Fruit fly (Drosophila melanogaster): ENCODE measurements around the gene lost.

The lost gene

DNA sequence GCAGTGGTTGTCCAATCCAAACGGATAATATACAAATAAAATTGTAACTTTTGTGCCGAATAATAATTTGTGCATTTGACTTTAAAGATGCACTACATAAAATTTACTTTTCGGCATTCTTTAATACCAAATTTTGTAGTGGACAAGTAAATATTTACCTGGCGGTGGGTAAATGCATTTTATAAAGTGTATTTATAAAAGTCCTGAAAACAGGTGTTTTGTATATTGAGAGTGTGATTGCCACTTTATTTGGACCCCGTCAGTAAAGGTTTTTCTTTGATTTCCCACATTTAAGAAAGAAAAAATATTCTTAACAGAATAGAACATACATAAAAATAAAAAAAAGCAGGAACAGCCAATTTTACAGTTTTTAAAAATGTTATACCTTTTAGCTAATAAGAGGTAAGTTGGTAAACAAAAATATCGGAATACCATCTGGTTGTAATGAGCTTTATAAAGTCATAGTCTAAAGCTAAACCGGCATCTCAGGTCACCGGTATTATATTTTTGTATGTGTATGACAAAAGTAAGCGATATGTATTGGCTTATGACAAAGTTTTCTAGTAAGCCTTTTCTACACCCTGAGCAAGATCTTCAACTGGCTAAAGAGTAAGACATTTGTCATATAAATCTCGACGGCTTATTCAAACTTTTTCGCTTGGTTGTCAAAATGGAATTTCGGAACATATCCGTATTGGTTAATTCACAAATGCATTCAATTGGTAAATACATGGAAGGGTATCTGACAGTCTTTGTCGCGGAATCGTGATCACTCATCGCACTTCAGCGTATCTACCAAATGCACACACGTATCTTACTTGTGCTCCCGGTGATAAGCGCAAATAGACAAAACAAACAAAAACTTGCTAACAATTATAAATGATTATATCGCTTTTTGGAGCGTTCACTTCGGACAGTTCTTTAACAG is 8.0 kb upstream of the lost start (continued):
- TF ChIP-seq dysf (GFP tag; IDR thresholded peaks at IDR 0.05), result peak; percentile 94
- peak; percentile 91 for TF ChIP-seq CG11695 (GFP tag; IDR thresholded peaks at IDR 0.05)
- no peak for TF ChIP-seq Jarid2 (GFP tag; optimal IDR thresholded peaks at IDR 0.05)
- TF ChIP-seq ap (GFP tag; IDR thresholded peaks at IDR 0.05), result peak; percentile 78
- no peak for TF ChIP-seq zen2 (GFP tag; IDR thresholded peaks at IDR 0.05; ENCODE audit: partially characterized antibody)
- TF ChIP-seq jumu (GFP tag; optimal IDR thresholded peaks at IDR 0.05), result peak; percentile 69
- TF ChIP-seq H15 (GFP tag; IDR thresholded peaks at IDR 0.05), result peak; percentile 86
- TF ChIP-seq p53 (GFP tag; optimal IDR thresholded peaks at IDR 0.05), result peak; percentile 49
- peak; percentile 76 for TF ChIP-seq nerfin-1 (tag; optimal IDR thresholded peaks at IDR 0.05)
- no peak; the same call in 1 of the 2 replicates for TF ChIP-seq CG9215 (GFP tag; IDR thresholded peaks at IDR 0.05)
- peak; percentile 77 for TF ChIP-seq CG11247 (GFP tag; IDR thresholded peaks at IDR 0.05)
- peak; percentile 90 for TF ChIP-seq Rfx (GFP tag; IDR thresholded peaks at IDR 0.05)
- peak; percentile 72; the same call in 1 of the 2 replicates for TF ChIP-seq Awh (GFP tag; IDR thresholded peaks at IDR 0.05)
- TF ChIP-seq lola (GFP tag; optimal IDR thresholded peaks at IDR 0.05), result peak in 1 of 3 experiments; percentile 51
- TF ChIP-seq Adf1 (GFP tag; IDR thresholded peaks at IDR 0.05), result peak; percentile 53
- TF ChIP-seq Bteb2 (GFP tag; optimal IDR thresholded peaks at IDR 0.05), result peak; percentile 80
- no peak for TF ChIP-seq Dfd (GFP tag; optimal IDR thresholded peaks at IDR 0.05)
- TF ChIP-seq dati (GFP tag; IDR thresholded peaks at IDR 0.05), result peak; percentile 55; the same call in 1 of the 2 replicates
- peak; percentile 85 for TF ChIP-seq cwo (GFP tag; optimal IDR thresholded peaks at IDR 0.05)
- peak; percentile 88 for TF ChIP-seq CG12391 (tag; optimal IDR thresholded peaks at IDR 0.05)
- peak; percentile 84 for TF ChIP-seq fd96Cb (tag; optimal IDR thresholded peaks at IDR 0.05)
- peak; percentile 74 for TF ChIP-seq CG13123 (GFP tag; optimal IDR thresholded peaks at IDR 0.05)
- peak; percentile 80 for TF ChIP-seq crc (GFP tag; optimal IDR thresholded peaks at IDR 0.05)
- TF ChIP-seq cg (GFP tag; optimal IDR thresholded peaks at IDR 0.05), result peak; percentile 56
- TF ChIP-seq chif (GFP tag; optimal IDR thresholded peaks at IDR 0.05), result peak; percentile 84
- TF ChIP-seq ham (GFP tag; IDR thresholded peaks at IDR 0.05), result peak; percentile 37; the same call in 1 of the 2 replicates
- peak; percentile 18 for TF ChIP-seq CG10431 (GFP tag; optimal IDR thresholded peaks at IDR 0.05)
- peak; percentile 82 for TF ChIP-seq CG18619 (GFP tag; optimal IDR thresholded peaks at IDR 0.05)
- peak; percentile 69 for TF ChIP-seq shn (GFP tag; optimal IDR thresholded peaks at IDR 0.05)
- peak; percentile 13 for TF ChIP-seq pzg (GFP tag; optimal IDR thresholded peaks at IDR 0.05)
- peak; percentile 34 for TF ChIP-seq slou (GFP tag; optimal IDR thresholded peaks at IDR 0.05)
- TF ChIP-seq Nf-YB (GFP tag; optimal IDR thresholded peaks at IDR 0.05), result peak; percentile 60
- peak; percentile 85 for TF ChIP-seq tap (tag; optimal IDR thresholded peaks at IDR 0.05)
- peak; percentile 87 to 88 for TF ChIP-seq Pdp1 (GFP tag; optimal IDR thresholded peaks at IDR 0.05)
- no peak for TF ChIP-seq hth (optimal IDR thresholded peaks at IDR 0.05)
- TF ChIP-seq Hr39 (optimal IDR thresholded peaks at IDR 0.05), result no peak
- peak; percentile 42 for TF ChIP-seq dmrt11E (tag; optimal IDR thresholded peaks at IDR 0.05)
- TF ChIP-seq Fer1 (GFP tag; optimal IDR thresholded peaks at IDR 0.05), result peak; percentile 90
- 0 out of 3 replicates have a peak, but pooled peaks have one; percentile 41 for TF ChIP-seq C15 (GFP tag; IDR thresholded peaks at IDR 0.05)
- peak; percentile 9 for TF ChIP-seq Vsx1 (GFP tag; optimal IDR thresholded peaks at IDR 0.05)
- TF ChIP-seq CG8290 (GFP tag; optimal IDR thresholded peaks at IDR 0.05), result no peak
- peak in 1 of 2 experiments; percentile 97 for TF ChIP-seq CG8290 (tag; optimal IDR thresholded peaks at IDR 0.05)
- peak; percentile 87 for TF ChIP-seq CG2712 (tag; optimal IDR thresholded peaks at IDR 0.05)
- peak; percentile 91 for TF ChIP-seq seq (GFP tag; IDR thresholded peaks at IDR 0.05)
- TF ChIP-seq sna (GFP tag; IDR thresholded peaks at IDR 0.05; ENCODE audit: partially characterized antibody), result no peak
- peak; percentile 18 for TF ChIP-seq Hmx (GFP tag; optimal IDR thresholded peaks at IDR 0.05)
- peak; percentile 96 for TF ChIP-seq row (GFP tag; IDR thresholded peaks at IDR 0.05)
- no peak for TF ChIP-seq Neu2 (GFP tag; optimal IDR thresholded peaks at IDR 0.05; ENCODE audit: borderline replicate concordance)
- peak; percentile 85 for TF ChIP-seq chn (GFP tag; optimal IDR thresholded peaks at IDR 0.05)

Data from whole organism, embryonic.